Worm (Caenorhabditis elegans) whole organism, early embryonic: ENCODE measurements around the gene lips-5.

Experiments used
- B0310.2 ChIP-seq: sonication (generic microtip); optimal IDR thresholded peaks from 2 replicates; lab custom pipeline; 2016; ENCODE audit warnings: mild to moderate bottlenecking, missing genetic modification characterization, missing compliant biosample characterization
- F13C5.2 ChIP-seq: sonication (generic microtip); optimal IDR thresholded peaks from 2 replicates; lab custom pipeline; 2017; ENCODE audit warnings: mild to moderate bottlenecking, missing genetic modification characterization, inconsistent platforms, missing compliant biosample characterization
- aly-1 ChIP-seq: sonication (generic microtip); optimal IDR thresholded peaks from 2 replicates; lab custom pipeline; 2016; ENCODE audit warnings: missing genetic modification characterization, missing compliant biosample characterization
- ama-1 ChIP-seq: fragments of 150-350 bp; optimal IDR thresholded peaks from 2 replicates; lab custom pipeline; 2014
- ceh-13 ChIP-seq: fragments of 200-800 bp; sonication (Bioruptor generic); optimal IDR thresholded peaks from 2 replicates; lab custom pipeline; 2018; ENCODE audit warnings: mild to moderate bottlenecking, missing genetic modification characterization, missing compliant biosample characterization
- ceh-36 ChIP-seq: sonication (generic microtip); optimal IDR thresholded peaks from 2 replicates; lab custom pipeline; 2016; ENCODE audit warnings: missing genetic modification characterization, inconsistent platforms, missing compliant biosample characterization
- ets-7 ChIP-seq: sonication (generic microtip); optimal IDR thresholded peaks from 2 replicates; lab custom pipeline; 2016; ENCODE audit warnings: missing genotype, missing genetic modification characterization, missing compliant biosample characterization
- flt-1 ChIP-seq: fragments of 200-800 bp; sonication (Bioruptor generic); IDR thresholded peaks from 2 replicates; pipeline ENCODE4 v1.3.6; 2022; ENCODE audit warnings: missing genetic modification characterization, missing compliant biosample characterization
- hmbx-1 ChIP-seq: sonication (generic microtip); optimal IDR thresholded peaks from 2 replicates; lab custom pipeline; 2016; ENCODE audit warnings: mild to moderate bottlenecking, missing genetic modification characterization, missing compliant biosample characterization
- hmg-4 ChIP-seq: fragments of 200-800 bp; sonication (Bioruptor generic); optimal IDR thresholded peaks from 2 replicates; lab custom pipeline; 2018; ENCODE audit warnings: mild to moderate bottlenecking, missing genetic modification characterization, missing compliant biosample characterization
- hnd-1 ChIP-seq: sonication (generic microtip); optimal IDR thresholded peaks from 2 replicates; lab custom pipeline; 2016; ENCODE audit warnings: missing genetic modification characterization, missing compliant biosample characterization
- pes-1 ChIP-seq: fragments of 200-800 bp; sonication (Bioruptor generic); IDR thresholded peaks from 2 replicates; pipeline ENCODE4 v1.3.6; 2022; ENCODE audit warnings: missing genetic modification reagents, missing genetic modification characterization, missing compliant biosample characterization
- scrt-1 ChIP-seq: fragments of 200-800 bp; sonication (Bioruptor generic); IDR thresholded peaks from 2 replicates; pipeline ENCODE4 v1.3.6; 2022; ENCODE audit warnings: missing genetic modification characterization, missing compliant biosample characterization
- sea-1 ChIP-seq: fragments of 200-800 bp; sonication (Bioruptor generic); conservative IDR thresholded peaks from 2 replicates; pipeline ENCODE4 v1.3.6; 2022; ENCODE audit warnings: missing genetic modification characterization, missing compliant biosample characterization
- tbx-11 ChIP-seq: fragments of 200-800 bp; sonication (Bioruptor generic); IDR thresholded peaks from 2 replicates; pipeline ENCODE4 v1.3.6; 2022; ENCODE audit warnings: missing genetic modification characterization, missing compliant biosample characterization
- tbx-37 ChIP-seq: fragments of 200-800 bp; sonication (Bioruptor generic); conservative IDR thresholded peaks from 2 replicates; pipeline ENCODE4 v1.3.6; 2022; ENCODE audit warnings: missing genetic modification reagents, missing genetic modification characterization, missing compliant biosample characterization
- tra-4 ChIP-seq: sonication (generic microtip); optimal IDR thresholded peaks from 2 replicates; lab custom pipeline; 2017; ENCODE audit warnings: missing genetic modification characterization, missing compliant biosample characterization

The lips-5 gene

ce11 chrIV:11804053-11804452, 30.5 kb upstream of the lips-5 start, which contains the start of gene H01G02.1:
Gene H01G02.1, minus strand, starts transcription at chrIV:11804153.
- TF ChIP-seq tbx-37 (no peak), F13C5.2 (tag; lab: Kevin White, UChicago) (no peak), flt-1 (GFP tag; lab: Robert Waterston, UW) (no peak), ceh-36 (tag; lab: Kevin White, UChicago) (no peak), ets-7 (tag; lab: Kevin White, UChicago) (no peak), hmg-4 (GFP tag; lab: Kevin White, UChicago) (no peak), hmbx-1 (tag; lab: Kevin White, UChicago) (no peak), tbx-11 (GFP tag; lab: Robert Waterston, UW) (no peak), scrt-1 (GFP tag; lab: Robert Waterston, UW) (no peak), pes-1 (no peak)

ce11 chrIV:11803044-11803443, 29.5 kb upstream of the lips-5 start, which contains the start of gene H01G02.4:
Gene H01G02.4, minus strand, starts transcription at chrIV:11803144.
- TF ChIP-seq tbx-37 (no peak), ets-7 (tag; lab: Kevin White, UChicago) (no peak), aly-1 (tag; lab: Kevin White, UChicago) (no peak), tra-4 (no peak), hnd-1 (tag; lab: Kevin White, UChicago) (no peak), sea-1 (GFP tag; lab: Robert Waterston, UW) (no peak), hmg-4 (GFP tag; lab: Kevin White, UChicago) (no peak), ama-1 (lab: Kevin White, UChicago) (no peak), hmbx-1 (tag; lab: Kevin White, UChicago) (no peak), flt-1 (GFP tag; lab: Robert Waterston, UW) (no peak), F13C5.2 (tag; lab: Kevin White, UChicago) (no peak), tbx-11 (GFP tag; lab: Robert Waterston, UW) (no peak), B0310.2 (no peak), ceh-13 (no peak), scrt-1 (GFP tag; lab: Robert Waterston, UW) (no peak), ceh-36 (tag; lab: Kevin White, UChicago) (no peak), pes-1 (no peak)

- no peak for TF ChIP-seq hmg-4 (GFP tag; lab: Kevin White, UChicago)
- no peak for TF ChIP-seq ets-7 (tag; lab: Kevin White, UChicago)
- no peak for TF ChIP-seq pes-1
- TF ChIP-seq flt-1 (GFP tag; lab: Robert Waterston, UW) = no peak
- no peak for TF ChIP-seq ama-1 (lab: Kevin White, UChicago)
- no peak for TF ChIP-seq sea-1 (GFP tag; lab: Robert Waterston, UW)
- TF ChIP-seq scrt-1 (GFP tag; lab: Robert Waterston, UW) = no peak
- no peak for TF ChIP-seq hnd-1 (tag; lab: Kevin White, UChicago)
Observed at ce11 chrIV:11801078-11801477, 27.5 kb upstream of the lips-5 start, which contains the start of gene dyf-18. Gene dyf-18, minus strand, starts transcription at chrIV:11801178.

ce11 chrIV:11799240-11799639, 25.7 kb upstream of the lips-5 start:
- TF ChIP-seq aly-1 (tag; lab: Kevin White, UChicago) (no peak), pes-1 (no peak), tbx-37 (no peak), ets-7 (tag; lab: Kevin White, UChicago) (no peak), hnd-1 (tag; lab: Kevin White, UChicago) (no peak), sea-1 (GFP tag; lab: Robert Waterston, UW) (no peak), tbx-11 (GFP tag; lab: Robert Waterston, UW) (no peak), F13C5.2 (tag; lab: Kevin White, UChicago) (no peak)

- TF ChIP-seq scrt-1 (GFP tag; lab: Robert Waterston, UW) = no peak
- no peak for TF ChIP-seq tbx-37
- no peak for TF ChIP-seq ceh-36 (tag; lab: Kevin White, UChicago)
- TF ChIP-seq hmbx-1 (tag; lab: Kevin White, UChicago) = no peak
- no peak for TF ChIP-seq aly-1 (tag; lab: Kevin White, UChicago)
- TF ChIP-seq ets-7 (tag; lab: Kevin White, UChicago) = no peak
- no peak for TF ChIP-seq pes-1
- TF ChIP-seq flt-1 (GFP tag; lab: Robert Waterston, UW) = no peak
- TF ChIP-seq hmg-4 (GFP tag; lab: Kevin White, UChicago) = no peak
- TF ChIP-seq tra-4 = no peak
- TF ChIP-seq ama-1 (lab: Kevin White, UChicago) = no peak
- TF ChIP-seq B0310.2 = no peak
- TF ChIP-seq F13C5.2 (tag; lab: Kevin White, UChicago) = no peak
- TF ChIP-seq sea-1 (GFP tag; lab: Robert Waterston, UW) = no peak
- no peak for TF ChIP-seq hnd-1 (tag; lab: Kevin White, UChicago)
- no peak for TF ChIP-seq tbx-11 (GFP tag; lab: Robert Waterston, UW)
Observed at ce11 chrIV:11796818-11797217, 23.3 kb upstream of the lips-5 start.

- TF ChIP-seq tra-4 = no peak
- no peak for TF ChIP-seq aly-1 (tag; lab: Kevin White, UChicago)
- no peak for TF ChIP-seq flt-1 (GFP tag; lab: Robert Waterston, UW)
- no peak for TF ChIP-seq hnd-1 (tag; lab: Kevin White, UChicago)
- TF ChIP-seq scrt-1 (GFP tag; lab: Robert Waterston, UW) = no peak
- no peak for TF ChIP-seq F13C5.2 (tag; lab: Kevin White, UChicago)
- no peak for TF ChIP-seq hmbx-1 (tag; lab: Kevin White, UChicago)
Observed at ce11 chrIV:11795964-11796363, 22.4 kb upstream of the lips-5 start.

ce11 chrIV:11793170-11793569, 19.6 kb upstream of the lips-5 start:
- TF ChIP-seq ceh-13 (no peak), tra-4 (no peak), hnd-1 (tag; lab: Kevin White, UChicago) (no peak), pes-1 (no peak), ets-7 (tag; lab: Kevin White, UChicago) (no peak), tbx-11 (GFP tag; lab: Robert Waterston, UW) (no peak), B0310.2 (no peak), aly-1 (tag; lab: Kevin White, UChicago) (no peak), ceh-36 (tag; lab: Kevin White, UChicago) (no peak), sea-1 (GFP tag; lab: Robert Waterston, UW) (no peak), hmg-4 (GFP tag; lab: Kevin White, UChicago) (no peak), tbx-37 (no peak), hmbx-1 (tag; lab: Kevin White, UChicago) (no peak), ama-1 (lab: Kevin White, UChicago) (no peak)
